Fruit fly (Drosophila melanogaster): ENCODE results near the gene Mettl3.
A peak's percentile ranks its signal among the peaks of the same experiment; 100 is the strongest.

Mettl3 gene

DNA sequence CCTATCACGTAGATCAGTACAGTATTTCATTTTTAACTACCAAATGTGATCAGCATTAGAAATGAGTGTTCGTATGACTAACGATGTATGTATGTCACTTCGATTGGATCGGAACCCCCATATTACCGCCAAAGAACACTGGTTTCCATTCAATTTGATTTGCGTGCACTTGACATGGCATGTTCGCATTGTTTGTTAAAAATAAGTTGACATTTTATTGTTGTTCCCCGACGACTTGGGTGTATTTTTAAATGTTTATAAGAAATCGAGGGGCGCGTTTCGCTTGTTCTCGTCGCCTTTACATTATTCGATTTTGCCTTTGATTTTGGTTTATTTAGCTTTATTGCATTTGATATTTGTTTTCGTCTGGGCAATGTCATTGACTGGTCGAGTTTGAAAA, 16.5 kb upstream of the Mettl3 start:
- TF ChIP-seq rgr (GFP tag; optimal IDR thresholded peaks at IDR 0.05) (peak; percentile 7), Rel (GFP tag; optimal IDR thresholded peaks at IDR 0.05) (no peak), Rel (tag; optimal IDR thresholded peaks at IDR 0.05) (peak; percentile 94), dsf (GFP tag; optimal IDR thresholded peaks at IDR 0.05; ENCODE audit: borderline replicate concordance) (no peak)

- no peak for TF ChIP-seq br (GFP tag; optimal IDR thresholded peaks at IDR 0.05)
- TF ChIP-seq h (GFP tag; optimal IDR thresholded peaks at IDR 0.05): peak; percentile 40
- TF ChIP-seq OdsH (GFP tag; optimal IDR thresholded peaks at IDR 0.05): peak; percentile 21
- peak; percentile 8 for TF ChIP-seq ey (GFP tag; optimal IDR thresholded peaks at IDR 0.05)
Observed at dm6 chr3R:24015939-24016913, 15.7 kb upstream of the Mettl3 start.

DNA sequence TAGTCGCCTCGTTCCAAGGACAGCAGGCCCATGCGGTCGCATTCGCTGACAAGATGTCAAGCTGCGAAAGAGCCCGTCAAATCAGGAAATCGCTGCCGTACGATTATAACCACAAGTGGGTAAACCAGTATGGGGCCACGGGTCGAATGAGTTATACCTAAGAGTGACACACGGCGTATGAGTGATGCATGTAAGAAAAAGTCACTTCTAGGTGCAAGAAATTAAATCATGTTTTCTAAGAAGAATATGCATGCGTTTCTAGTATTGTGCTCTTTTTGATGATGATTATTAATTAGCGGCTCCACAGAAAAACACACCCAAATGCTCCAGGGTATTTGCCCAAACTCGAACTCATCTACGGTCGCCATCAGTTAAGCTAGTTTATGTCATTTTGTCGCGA, 14.3 kb upstream of the Mettl3 start:
- TF ChIP-seq pan (optimal IDR thresholded peaks at IDR 0.05) (no peak), dl (GFP tag; optimal IDR thresholded peaks at IDR 0.05; ENCODE audit: insufficient read depth in 1 of 2, partially characterized antibody in 2 of 2) (no peak)

dm6 chr3R:24021895-24022294, 10.1 kb upstream of the Mettl3 start:
- TF ChIP-seq pan (optimal IDR thresholded peaks at IDR 0.05): no peak
- no peak for TF ChIP-seq Dif (GFP tag; optimal IDR thresholded peaks at IDR 0.05; ENCODE audit: partially characterized antibody)
- TF ChIP-seq GATAd (GFP tag; optimal IDR thresholded peaks at IDR 0.05): no peak
- no peak for TF ChIP-seq Jra (GFP tag; optimal IDR thresholded peaks at IDR 0.05)
- no peak for TF ChIP-seq ey (GFP tag; optimal IDR thresholded peaks at IDR 0.05)
- TF ChIP-seq CrebA (GFP tag; optimal IDR thresholded peaks at IDR 0.05; ENCODE audit: borderline replicate concordance): no peak
- TF ChIP-seq rgr (GFP tag; optimal IDR thresholded peaks at IDR 0.05): no peak
- TF ChIP-seq Rel (GFP tag; optimal IDR thresholded peaks at IDR 0.05): no peak
- TF ChIP-seq Rel (tag; optimal IDR thresholded peaks at IDR 0.05): no peak
- TF ChIP-seq Dfd (GFP tag; optimal IDR thresholded peaks at IDR 0.05): no peak
- TF ChIP-seq OdsH (GFP tag; optimal IDR thresholded peaks at IDR 0.05): no peak
- no peak for TF ChIP-seq fru (GFP tag; optimal IDR thresholded peaks at IDR 0.05)
- TF ChIP-seq dmrt93B (GFP tag; optimal IDR thresholded peaks at IDR 0.05): no peak
- no peak for TF ChIP-seq CG9705 (GFP tag; optimal IDR thresholded peaks at IDR 0.05)
- TF ChIP-seq br (GFP tag; optimal IDR thresholded peaks at IDR 0.05): no peak

- TF ChIP-seq Mio (GFP tag; optimal IDR thresholded peaks at IDR 0.05): no peak
- no peak for TF ChIP-seq foxo (GFP tag; optimal IDR thresholded peaks at IDR 0.05)
- TF ChIP-seq Myc (optimal IDR thresholded peaks at IDR 0.05): no peak
- TF ChIP-seq Vsx2 (GFP tag; optimal IDR thresholded peaks at IDR 0.05; ENCODE audit: partially characterized antibody): no peak
- no peak for TF ChIP-seq HLH106 (tag; optimal IDR thresholded peaks at IDR 0.05)
- TF ChIP-seq tai (GFP tag; optimal IDR thresholded peaks at IDR 0.05): no peak
- TF ChIP-seq fru (GFP tag; optimal IDR thresholded peaks at IDR 0.05): no peak
Observed at dm6 chr3R:24024123-24024522, 7.8 kb upstream of the Mettl3 start.

DNA sequence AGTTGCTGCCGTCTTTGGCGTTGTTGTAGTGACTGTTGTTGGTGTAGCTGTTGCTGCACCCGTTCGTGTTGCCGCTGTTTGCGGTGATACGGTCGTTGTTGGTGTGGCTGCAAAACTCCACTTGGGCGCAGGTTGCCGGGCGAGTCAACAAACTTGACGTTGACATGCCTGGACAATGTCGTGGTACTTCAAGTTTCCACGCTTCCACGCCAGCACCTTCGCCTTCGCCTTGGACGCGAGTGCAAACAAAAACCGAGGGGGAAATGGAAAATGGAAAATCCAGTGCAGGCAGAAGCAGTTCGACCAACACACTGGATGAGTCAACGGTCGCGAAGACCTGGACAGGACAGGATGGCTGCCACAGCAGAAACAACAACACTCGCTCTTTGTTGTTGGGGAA, 7.3 kb upstream of the Mettl3 start:
- no peak for TF ChIP-seq Dif (GFP tag; optimal IDR thresholded peaks at IDR 0.05; ENCODE audit: partially characterized antibody)
- no peak for TF ChIP-seq CG9705 (GFP tag; optimal IDR thresholded peaks at IDR 0.05)
- TF ChIP-seq GATAd (GFP tag; optimal IDR thresholded peaks at IDR 0.05): no peak

DNA sequence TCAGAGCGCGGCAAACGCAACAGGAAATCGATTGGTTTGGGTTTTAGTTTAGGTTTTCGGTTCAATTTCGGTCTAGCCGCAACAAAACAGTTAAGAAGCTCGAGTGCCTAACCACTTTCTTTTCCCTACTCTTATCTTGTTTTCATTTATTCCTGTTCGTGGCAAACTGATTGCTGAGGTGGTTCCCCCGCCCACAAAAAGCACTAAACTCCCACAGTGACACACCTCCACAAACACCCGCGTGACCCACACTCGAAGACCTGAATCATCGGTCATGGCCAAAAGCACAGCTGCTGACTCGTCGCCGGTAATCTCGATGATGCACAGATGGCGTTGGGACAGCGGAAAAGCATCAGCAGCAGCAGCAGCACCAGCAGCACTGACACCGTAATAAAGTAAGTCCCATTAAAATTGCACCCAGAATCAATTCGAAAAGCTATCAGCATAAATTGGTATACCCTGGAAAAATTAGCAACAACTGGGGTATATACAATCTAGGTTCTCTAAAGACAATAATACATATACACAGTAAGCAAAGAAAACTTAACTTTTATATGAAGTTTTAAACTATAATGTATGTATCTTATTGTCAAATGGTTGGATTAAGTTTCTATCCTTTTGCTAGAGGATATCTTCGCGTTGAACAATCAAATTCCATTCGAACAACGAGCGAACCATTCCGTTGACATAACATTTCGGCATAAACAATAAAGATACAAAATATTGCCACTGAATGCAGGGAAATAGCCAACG, 6.1 kb upstream of the Mettl3 start:
- TF ChIP-seq Hr83 (GFP tag; optimal IDR thresholded peaks at IDR 0.05; ENCODE audit: poor library complexity, severe bottlenecking) (no peak), foxo (GFP tag; optimal IDR thresholded peaks at IDR 0.05) (peak in 1 of 2 experiments; percentile 26), GATAd (GFP tag; optimal IDR thresholded peaks at IDR 0.05) (no peak), sage (GFP tag; optimal IDR thresholded peaks at IDR 0.05) (no peak), Dif (GFP tag; optimal IDR thresholded peaks at IDR 0.05; ENCODE audit: partially characterized antibody) (no peak), lola (GFP tag; optimal IDR thresholded peaks at IDR 0.05) (no peak), usp (GFP tag; optimal IDR thresholded peaks at IDR 0.05) (no peak), Sp1 (GFP tag; optimal IDR thresholded peaks at IDR 0.05) (no peak), pan (optimal IDR thresholded peaks at IDR 0.05) (no peak), psq (GFP tag; optimal IDR thresholded peaks at IDR 0.05) (no peak), HLH106 (tag; optimal IDR thresholded peaks at IDR 0.05) (no peak), fru (GFP tag; optimal IDR thresholded peaks at IDR 0.05) (no peak), dsf (GFP tag; optimal IDR thresholded peaks at IDR 0.05; ENCODE audit: borderline replicate concordance) (no peak), rgr (GFP tag; optimal IDR thresholded peaks at IDR 0.05) (peak; percentile 44), jim (GFP tag; optimal IDR thresholded peaks at IDR 0.05) (no peak), Jra (GFP tag; optimal IDR thresholded peaks at IDR 0.05) (no peak), Rel (GFP tag; optimal IDR thresholded peaks at IDR 0.05) (no peak), Rel (tag; optimal IDR thresholded peaks at IDR 0.05) (peak; percentile 89), Mio (GFP tag; optimal IDR thresholded peaks at IDR 0.05) (no peak), N (GFP tag; optimal IDR thresholded peaks at IDR 0.05) (no peak), Hr78 (GFP tag; optimal IDR thresholded peaks at IDR 0.05) (no peak)
